Fruit fly (Drosophila melanogaster) whole organism, prepupa: ENCODE measurements around the gene CG6398.

Source experiments
- CG10631 ChIP-seq: fragments of 200-800 bp; sonication (Bioruptor generic); optimal IDR thresholded peaks from 2 replicates; lab custom pipeline; 2016; ENCODE audit warnings: missing biosample characterization, missing genetic modification characterization
- CG10669 ChIP-seq: fragments of 200-800 bp; sonication (Bioruptor generic); optimal IDR thresholded peaks from 3 replicates; lab custom pipeline; 2018; ENCODE audit warnings: missing biosample characterization, mild to moderate bottlenecking, missing genetic modification characterization, moderate library complexity
- CG11762 ChIP-seq: fragments of 200-800 bp; sonication (Bioruptor generic); optimal IDR thresholded peaks from 3 replicates; lab custom pipeline; 2016; ENCODE audit warnings: missing biosample characterization, missing genetic modification characterization; ENCODE audit not compliant: insufficient read depth
- CG15336 ChIP-seq: fragments of 200-800 bp; sonication (Bioruptor generic); IDR thresholded peaks from 2 replicates; pipeline ENCODE4 v1.3.6; 2022; ENCODE audit warnings: missing biosample characterization, missing genetic modification characterization
- CG1621 ChIP-seq: fragments of 200-800 bp; sonication (Bioruptor generic); optimal IDR thresholded peaks from 3 replicates; lab custom pipeline; 2018; ENCODE audit warnings: missing biosample characterization, mild to moderate bottlenecking, missing genetic modification characterization
- CG16779 ChIP-seq: fragments of 200-800 bp; sonication (Bioruptor generic); optimal IDR thresholded peaks from 3 replicates; lab custom pipeline; 2017; ENCODE audit warnings: missing biosample characterization, mild to moderate bottlenecking, missing genetic modification characterization
- CG3032 ChIP-seq: fragments of 200-800 bp; optimal IDR thresholded peaks from 2 replicates; lab custom pipeline; 2019; ENCODE audit warnings: missing biosample characterization, mild to moderate bottlenecking, missing genetic modification characterization, moderate library complexity
- CG31627 ChIP-seq: fragments of 200-800 bp; sonication (Bioruptor generic); optimal IDR thresholded peaks from 3 replicates; lab custom pipeline; 2016; ENCODE audit warnings: missing biosample characterization, missing genetic modification characterization
- CG3919 ChIP-seq: fragments of 200-800 bp; sonication (Bioruptor generic); optimal IDR thresholded peaks from 3 replicates; lab custom pipeline; 2016; ENCODE audit warnings: missing biosample characterization, missing genetic modification characterization
- CG4318 ChIP-seq: fragments of 200-800 bp; sonication (Bioruptor generic); optimal IDR thresholded peaks from 3 replicates; lab custom pipeline; 2017; ENCODE audit warnings: missing biosample characterization, mild to moderate bottlenecking, missing genetic modification characterization
- CG6163 ChIP-seq: fragments of 200-800 bp; sonication (Bioruptor generic); IDR thresholded peaks from 3 replicates; pipeline ENCODE4 v1.3.6; 2022; ENCODE audit warnings: missing biosample characterization, missing genetic modification characterization
- CG6276 ChIP-seq: fragments of 200-800 bp; sonication (Bioruptor generic); optimal IDR thresholded peaks from 2 replicates; lab custom pipeline; 2017; ENCODE audit warnings: missing biosample characterization, mild to moderate bottlenecking, missing genetic modification characterization
- CG7368 ChIP-seq: fragments of 200-800 bp; sonication (Bioruptor generic); optimal IDR thresholded peaks from 3 replicates; lab custom pipeline; 2016; ENCODE audit warnings: missing biosample characterization, missing genetic modification characterization
- CG8119 ChIP-seq: fragments of 200-800 bp; sonication (Bioruptor generic); IDR thresholded peaks from 3 replicates; pipeline ENCODE4 v1.3.6; 2022; ENCODE audit warnings: missing biosample characterization, missing genetic modification characterization
- CG8319 ChIP-seq: fragments of 200-800 bp; sonication (Bioruptor generic); optimal IDR thresholded peaks from 3 replicates; lab custom pipeline; 2016; ENCODE audit warnings: missing biosample characterization, missing genetic modification characterization
- CG8632 ChIP-seq: fragments of 200-800 bp; sonication (Bioruptor generic); optimal IDR thresholded peaks from 3 replicates; lab custom pipeline; 2016; ENCODE audit warnings: missing biosample characterization, missing genetic modification characterization
- CG9139 ChIP-seq: fragments of 200-800 bp; sonication (Bioruptor generic); optimal IDR thresholded peaks from 3 replicates; lab custom pipeline; 2017; ENCODE audit warnings: missing biosample characterization, mild to moderate bottlenecking, missing genetic modification characterization
- Eip75B ChIP-seq: fragments of 200-800 bp; sonication (Bioruptor generic); optimal IDR thresholded peaks from 3 replicates; lab custom pipeline; 2016; ENCODE audit warnings: missing biosample characterization, missing genetic modification characterization
- Eip78C ChIP-seq: fragments of 200-800 bp; sonication (Bioruptor generic); peaks from one replicate; lab custom pipeline; 2016; ENCODE audit warnings: missing biosample characterization, missing genetic modification characterization
- Eip93F ChIP-seq: fragments of 200-800 bp; sonication (Bioruptor generic); optimal IDR thresholded peaks from 2 replicates; lab custom pipeline; 2016; ENCODE audit warnings: missing biosample characterization, mild to moderate bottlenecking, missing genetic modification characterization
- Ets21C ChIP-seq: fragments of 200-800 bp; sonication (Bioruptor generic); optimal IDR thresholded peaks from 3 replicates; lab custom pipeline; 2016; ENCODE audit warnings: missing biosample characterization, missing genetic modification characterization
- Ets96B ChIP-seq: fragments of 200-800 bp; optimal IDR thresholded peaks from 2 replicates; lab custom pipeline; 2019; ENCODE audit warnings: missing biosample characterization, mild to moderate bottlenecking, missing genetic modification characterization, moderate library complexity
- Hr38 ChIP-seq: sonication (Bioruptor generic); optimal IDR thresholded peaks from 2 replicates; lab custom pipeline; 2016; ENCODE audit warnings: missing biosample characterization, missing genetic modification characterization
- Hr4 ChIP-seq: fragments of 200-800 bp; sonication (Bioruptor generic); optimal IDR thresholded peaks from 3 replicates; lab custom pipeline; 2016; ENCODE audit warnings: missing biosample characterization, missing genetic modification characterization
- Met ChIP-seq: fragments of 200-800 bp; sonication (Bioruptor generic); optimal IDR thresholded peaks from 3 replicates; lab custom pipeline; 2016; ENCODE audit warnings: missing biosample characterization, missing genetic modification characterization
- Smox ChIP-seq: fragments of 200-800 bp; sonication (Bioruptor generic); optimal IDR thresholded peaks from 3 replicates; lab custom pipeline; 2016; ENCODE audit warnings: missing biosample characterization, missing genetic modification characterization
- Sox102F ChIP-seq: fragments of 200-800 bp; sonication (Bioruptor generic); optimal IDR thresholded peaks from 2 replicates; lab custom pipeline; 2016; ENCODE audit warnings: missing biosample characterization, mild to moderate bottlenecking, missing genetic modification characterization
- Sox14 ChIP-seq: fragments of 200-800 bp; sonication (Bioruptor generic); optimal IDR thresholded peaks from 3 replicates; lab custom pipeline; 2016; ENCODE audit warnings: missing biosample characterization, missing genetic modification characterization
- Sox15 ChIP-seq: fragments of 200-800 bp; sonication (Bioruptor generic); optimal IDR thresholded peaks from 3 replicates; lab custom pipeline; 2016; ENCODE audit warnings: missing biosample characterization, missing genetic modification characterization
- cyc ChIP-seq: fragments of 200-800 bp; sonication (Bioruptor generic); optimal IDR thresholded peaks from 3 replicates; lab custom pipeline; 2016; ENCODE audit warnings: missing biosample characterization, missing genetic modification characterization
- dac ChIP-seq: fragments of 200-800 bp; sonication (Bioruptor generic); optimal IDR thresholded peaks from 2 replicates; lab custom pipeline; 2017; ENCODE audit warnings: missing biosample characterization, mild to moderate bottlenecking, missing genetic modification characterization
- dsx ChIP-seq: fragments of 200-800 bp; optimal IDR thresholded peaks from 3 replicates; lab custom pipeline; 2019; ENCODE audit warnings: missing biosample characterization, mild to moderate bottlenecking, missing genetic modification characterization, moderate library complexity; ENCODE audit not compliant: poor library complexity, severe bottlenecking
- eg ChIP-seq: fragments of 200-800 bp; sonication (Bioruptor generic); IDR thresholded peaks from 3 replicates; pipeline ENCODE4 v1.3.6; 2022; ENCODE audit warnings: missing biosample characterization, missing genetic modification characterization
- esn ChIP-seq: fragments of 200-800 bp; sonication (Bioruptor generic); optimal IDR thresholded peaks from 2 replicates; lab custom pipeline; 2016; ENCODE audit warnings: missing biosample characterization, mild to moderate bottlenecking, missing genetic modification characterization, moderate library complexity
- fd59A ChIP-seq: fragments of 200-800 bp; sonication (Bioruptor generic); optimal IDR thresholded peaks from 2 replicates; lab custom pipeline; 2017; ENCODE audit warnings: missing biosample characterization, mild to moderate bottlenecking, missing genetic modification characterization, missing genetic modification reagents
- fkh ChIP-seq: fragments of 200-800 bp; sonication (Bioruptor generic); optimal IDR thresholded peaks from 3 replicates; lab custom pipeline; 2017; ENCODE audit warnings: missing biosample characterization, mild to moderate bottlenecking, missing genetic modification characterization, moderate library complexity
- lz ChIP-seq: fragments of 200-800 bp; sonication (Bioruptor generic); optimal IDR thresholded peaks from 3 replicates; lab custom pipeline; 2016; ENCODE audit warnings: missing biosample characterization, missing genetic modification characterization
- net ChIP-seq: fragments of 200-800 bp; sonication (Bioruptor generic); optimal IDR thresholded peaks from 3 replicates; lab custom pipeline; 2016; ENCODE audit warnings: missing biosample characterization, missing genetic modification characterization
- pdm3 ChIP-seq: fragments of 200-800 bp; sonication (Bioruptor generic); optimal IDR thresholded peaks from 3 replicates; lab custom pipeline; 2016; ENCODE audit warnings: missing biosample characterization, missing genetic modification characterization
- salr ChIP-seq, 2 experiments: fragments of 200-800 bp; sonication (Bioruptor generic); optimal IDR thresholded peaks; 3 replicates each; lab custom pipeline; 2016 to 2018; ENCODE audit warnings: missing biosample characterization in 2 of 2, missing genetic modification characterization in 2 of 2, mild to moderate bottlenecking in 1 of 2
- ss ChIP-seq, 2 experiments: fragments of 200-800 bp; sonication (Bioruptor generic); optimal IDR thresholded peaks; 2 replicates in 1 of 2; 3 replicates in 1 of 2; lab custom pipeline; 2017 to 2018; ENCODE audit warnings: mild to moderate bottlenecking in 2 of 2, missing biosample characterization in 2 of 2, missing genetic modification characterization in 2 of 2, moderate library complexity in 1 of 2
- svp ChIP-seq: fragments of 200-800 bp; sonication (Bioruptor generic); peaks from one replicate; lab custom pipeline; 2016; ENCODE audit warnings: missing biosample characterization, missing genetic modification characterization
- topi ChIP-seq: fragments of 200-800 bp; sonication (Bioruptor generic); optimal IDR thresholded peaks from 3 replicates; lab custom pipeline; 2016; ENCODE audit warnings: missing biosample characterization, missing genetic modification characterization
- vri ChIP-seq: fragments of 200-800 bp; sonication (Bioruptor generic); optimal IDR thresholded peaks from 3 replicates; lab custom pipeline; 2016; ENCODE audit warnings: missing biosample characterization, mild to moderate bottlenecking, missing genetic modification characterization

Gene CG6398

dm6 chrX:17884567-17884966 lies 53.9 kb downstream of the CG6398 start:
- TF ChIP-seq dac (GFP tag; lab: Kevin White, UChicago) (no peak), Met (GFP tag; lab: Kevin White, UChicago) (no peak), ss (GFP tag; optimal IDR thresholded peaks at IDR 0.05; lab: Kevin White, UChicago) (no peak), CG8119 (GFP tag; lab: Robert Waterston, UW) (no peak), Hr38 (GFP tag; lab: Kevin White, UChicago) (no peak), topi (GFP tag; lab: Kevin White, UChicago) (no peak), Smox (no peak), CG1621 (no peak), Hr4 (no peak), Eip93F (GFP tag; lab: Kevin White, UChicago) (no peak), dsx (no peak), CG6163 (GFP tag; lab: Robert Waterston, UW) (no peak), Sox102F (GFP tag; lab: Kevin White, UChicago) (no peak), CG3032 (no peak), CG10669 (GFP tag; lab: Kevin White, UChicago) (no peak), CG6276 (no peak), CG9139 (GFP tag; lab: Kevin White, UChicago) (no peak), salr (GFP tag; optimal IDR thresholded peaks at IDR 0.05; lab: Kevin White, UChicago) (no peak), lz (GFP tag; lab: Kevin White, UChicago) (no peak)

dm6 chrX:17885295-17885694 lies 54.7 kb downstream of the CG6398 start:
- TF ChIP-seq CG4318 (no peak), ss (GFP tag; optimal IDR thresholded peaks at IDR 0.05; lab: Kevin White, UChicago) (no peak), CG31627 (GFP tag; lab: Kevin White, UChicago) (no peak), CG10631 (GFP tag; lab: Kevin White, UChicago) (no peak), cyc (GFP tag; lab: Kevin White, UChicago) (no peak), fkh (no peak), CG8632 (GFP tag; lab: Kevin White, UChicago) (no peak), Hr38 (GFP tag; lab: Kevin White, UChicago) (no peak), CG6163 (GFP tag; lab: Robert Waterston, UW) (no peak), Sox102F (GFP tag; lab: Kevin White, UChicago) (no peak), svp (GFP tag; lab: Kevin White, UChicago) (peak; percentile 50), vri (GFP tag; lab: Kevin White, UChicago) (peak; percentile 21)

- TF ChIP-seq Sox14 (GFP tag; lab: Kevin White, UChicago) (no peak), Ets21C (GFP tag; lab: Kevin White, UChicago) (no peak), Sox15 (GFP tag; lab: Kevin White, UChicago) (no peak), esn (GFP tag; lab: Kevin White, UChicago) (no peak), salr (GFP tag; optimal IDR thresholded peaks at IDR 0.05; lab: Kevin White, UChicago) (no peak), CG8119 (GFP tag; lab: Robert Waterston, UW) (no peak), CG11762 (GFP tag; lab: Kevin White, UChicago) (no peak), CG6163 (GFP tag; lab: Robert Waterston, UW) (no peak), CG6276 (no peak), Ets96B (tag; lab: Kevin White, UChicago) (no peak), eg (no peak), CG16779 (tag; lab: Kevin White, UChicago) (no peak)
Observed at dm6 chrX:17886107-17886448, 55.5 kb downstream of the CG6398 start.

DNA sequence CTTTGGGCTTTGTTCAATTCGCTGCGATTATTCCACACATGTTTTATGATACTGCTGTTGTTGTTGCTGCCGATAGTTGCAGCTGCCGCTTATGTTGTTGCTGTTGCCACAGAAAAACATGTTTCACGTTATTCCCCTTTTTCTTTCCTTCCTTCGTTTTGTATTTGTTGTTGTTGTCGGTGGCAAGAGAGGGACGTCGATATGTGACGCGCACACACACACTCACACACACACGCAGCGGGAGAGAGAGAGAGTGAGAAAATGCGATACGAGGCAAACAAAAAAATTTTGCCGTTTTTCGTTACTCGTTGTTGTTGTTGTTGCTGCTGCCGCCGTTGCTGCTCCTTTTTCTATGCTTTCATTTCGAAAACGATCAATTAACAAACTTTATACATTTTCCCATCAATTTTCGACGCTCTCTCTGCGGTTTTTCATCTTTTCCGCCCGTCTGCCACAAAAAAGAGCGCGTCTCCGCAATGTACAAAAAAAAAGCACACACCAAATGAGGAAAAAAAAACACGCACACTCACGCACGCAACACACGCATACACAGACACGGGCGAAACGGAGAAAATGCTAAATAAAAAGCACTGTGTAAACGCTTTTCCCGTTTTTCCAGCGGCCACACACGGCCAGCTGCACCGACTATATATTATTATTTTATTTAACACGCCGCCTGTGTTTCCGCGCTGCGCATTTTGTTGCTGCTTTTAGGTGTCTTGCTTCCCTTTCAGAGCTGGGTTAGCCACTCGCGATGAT lies 56.0 kb downstream of the CG6398 start:
- TF ChIP-seq Hr4 (peak; percentile 2), CG3919 (GFP tag; lab: Kevin White, UChicago) (peak; percentile 15), fd59A (GFP tag; lab: Kevin White, UChicago) (peak; percentile 44), CG6163 (GFP tag; lab: Robert Waterston, UW) (peak; percentile 66), Eip75B (GFP tag; lab: Kevin White, UChicago) (peak; percentile 41), CG8319 (GFP tag; lab: Kevin White, UChicago) (no peak), CG11762 (GFP tag; lab: Kevin White, UChicago) (no peak), salr (GFP tag; optimal IDR thresholded peaks at IDR 0.05; lab: Kevin White, UChicago) (peak in 1 of 2 experiments; percentile 85), CG7368 (GFP tag; lab: Kevin White, UChicago) (peak; percentile 12), Eip78C (GFP tag; lab: Kevin White, UChicago) (peak; percentile 80), Sox102F (GFP tag; lab: Kevin White, UChicago) (peak; percentile 35), CG8119 (GFP tag; lab: Robert Waterston, UW) (peak; percentile 87), pdm3 (peak; percentile 17), CG4318 (no peak), CG15336 (GFP tag; lab: Robert Waterston, UW) (peak; percentile 65), ss (GFP tag; optimal IDR thresholded peaks at IDR 0.05; lab: Kevin White, UChicago) (peak; percentile 92 to 93), CG6276 (peak; percentile 88), CG10669 (GFP tag; lab: Kevin White, UChicago) (peak; percentile 48), net (peak; percentile 69), lz (GFP tag; lab: Kevin White, UChicago) (no peak)
